Worm (Caenorhabditis elegans): ENCODE data around the gene C55C3.1.

DNA sequence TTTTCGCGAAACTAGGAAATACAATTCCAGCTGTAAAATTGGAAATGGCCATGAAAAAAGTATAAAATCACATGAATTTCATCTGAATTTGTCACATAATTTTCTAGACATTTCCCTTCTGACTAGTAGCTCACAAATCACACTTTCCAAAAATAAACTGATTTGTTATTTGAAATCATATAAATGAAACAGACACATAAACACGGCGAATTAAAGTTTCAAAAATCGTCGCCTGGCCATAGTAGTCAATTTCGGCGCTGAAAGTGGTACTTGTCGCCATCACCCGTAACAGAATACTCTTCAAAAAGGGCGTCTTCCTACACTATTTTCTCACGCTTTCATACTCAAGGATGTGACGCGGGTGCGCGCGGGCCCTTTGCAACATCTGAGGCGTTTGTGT lies 43.8 kb downstream of the C55C3.1 start:
- TF ChIP-seq unc-62 (GFP tag; optimal IDR thresholded peaks at IDR 0.05 in 1 of 2) (peak in 1 of 2 experiments; percentile 60), unc-62 (tag; optimal IDR thresholded peaks at IDR 0.05) (no peak), ceh-62 (tag; optimal IDR thresholded peaks at IDR 0.05) (no peak), nhr-10 (tag; optimal IDR thresholded peaks at IDR 0.05) (no peak), nhr-11 (tag; optimal IDR thresholded peaks at IDR 0.05) (no peak), nhr-237 (tag; optimal IDR thresholded peaks at IDR 0.05) (no peak), nhr-6 (tag; optimal IDR thresholded peaks at IDR 0.05) (no peak), ztf-11 (tag; optimal IDR thresholded peaks at IDR 0.05) (no peak), F49E8.2 (tag; optimal IDR thresholded peaks at IDR 0.05; ENCODE audit: borderline replicate concordance) (no peak), ztf-7 (tag; optimal IDR thresholded peaks at IDR 0.05) (no peak), ZK546.5 (tag; optimal IDR thresholded peaks at IDR 0.05) (no peak), ces-1 (GFP tag; optimal IDR thresholded peaks at IDR 0.05) (no peak), mdl-1 (tag; optimal IDR thresholded peaks at IDR 0.05) (no peak)
